Worm (Caenorhabditis elegans): Measurements from ENCODE around the gene F21C10.10.

DNA sequence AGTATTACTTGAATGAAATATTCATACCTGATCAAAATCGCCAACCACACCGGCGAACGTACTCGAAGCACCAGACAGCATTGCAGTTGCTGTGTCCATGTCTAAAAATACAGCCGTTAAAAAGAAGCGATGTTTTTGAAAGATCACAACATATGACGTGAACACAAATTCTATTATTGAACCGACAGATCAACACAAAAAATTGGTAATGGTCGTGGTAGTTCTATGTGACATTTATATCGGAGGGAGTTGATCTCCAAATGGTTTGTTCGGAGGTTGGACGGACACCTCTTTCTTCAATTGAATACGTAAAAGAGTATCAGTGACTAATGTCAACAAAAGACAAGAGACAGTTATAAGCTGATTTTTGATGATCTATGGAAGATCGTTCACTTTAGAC, 45.2 kb downstream of the F21C10.10 start, which contains the start of gene pitr-3:
- no peak for TF ChIP-seq ama-1 (optimal IDR thresholded peaks at IDR 0.05)
- TF ChIP-seq scrt-1 (GFP tag; IDR thresholded peaks at IDR 0.05) = no peak
- no peak for TF ChIP-seq flt-1 (GFP tag; IDR thresholded peaks at IDR 0.05)
- TF ChIP-seq tra-4 (tag; optimal IDR thresholded peaks at IDR 0.05) = no peak
